Fruit fly (Drosophila melanogaster) whole organism, embryonic: Measurements from ENCODE around the gene L2HGDH.

Experiments used
- Abd-B ChIP-seq: fragments of 200-800 bp; sonication (Bioruptor generic); optimal IDR thresholded peaks from 2 replicates; lab custom pipeline; 2018; ENCODE audit warnings: missing biosample characterization, mild to moderate bottlenecking, missing genetic modification characterization, moderate library complexity
- Awh ChIP-seq: fragments of 200-800 bp; sonication (Bioruptor generic); IDR thresholded peaks from 2 replicates; pipeline ENCODE4, ENCODE4 v1.3.6; 2022; ENCODE audit warnings: missing biosample characterization, missing genetic modification characterization
- CG10654 ChIP-seq: fragments of 200-800 bp; sonication (Bioruptor generic); optimal IDR thresholded peaks from 2 replicates; lab custom pipeline; 2016; ENCODE audit warnings: missing biosample characterization, missing genetic modification characterization
- CG11247 ChIP-seq: fragments of 200-800 bp; sonication (Bioruptor generic); IDR thresholded peaks from 2 replicates; pipeline ENCODE4 v1.3.6; 2022; ENCODE audit warnings: missing biosample characterization, missing genetic modification characterization
- CG11723 ChIP-seq: fragments of 200-800 bp; sonication (Bioruptor generic); optimal IDR thresholded peaks from 2 replicates; lab custom pipeline; 2017; ENCODE audit warnings: missing biosample characterization, mild to moderate bottlenecking, missing genetic modification characterization
- CG13287 ChIP-seq: fragments of 200-800 bp; sonication (Bioruptor generic); IDR thresholded peaks from 2 replicates; pipeline ENCODE4 v1.3.6; 2022; ENCODE audit warnings: missing biosample characterization, missing genetic modification characterization; ENCODE audit not compliant: partially characterized antibody
- CG14965 ChIP-seq: fragments of 200-800 bp; sonication (Bioruptor generic); optimal IDR thresholded peaks from 2 replicates; lab custom pipeline; 2016; ENCODE audit warnings: missing biosample characterization, missing genetic modification characterization, borderline replicate concordance
- CG17361 ChIP-seq: fragments of 200-800 bp; sonication (Bioruptor generic); IDR thresholded peaks from 3 replicates; pipeline ENCODE4 v1.3.6; 2022; ENCODE audit warnings: missing biosample characterization, missing genetic modification characterization
- CG1832 ChIP-seq: fragments of 200-800 bp; sonication (Bioruptor generic); optimal IDR thresholded peaks from 2 replicates; lab custom pipeline; 2017; ENCODE audit warnings: missing biosample characterization, mild to moderate bottlenecking, missing genetic modification characterization, inconsistent platforms
- CG18619 ChIP-seq: fragments of 200-800 bp; sonication (Bioruptor generic); optimal IDR thresholded peaks from 3 replicates; lab custom pipeline; 2017; ENCODE audit warnings: missing biosample characterization, mild to moderate bottlenecking, missing genetic modification characterization
- CG18764 ChIP-seq: fragments of 200-800 bp; sonication (Bioruptor generic); optimal IDR thresholded peaks from 3 replicates; lab custom pipeline; 2016; ENCODE audit warnings: missing biosample characterization, missing genetic modification characterization
- CG2678 ChIP-seq: fragments of 200-800 bp; sonication (Bioruptor generic); optimal IDR thresholded peaks from 3 replicates; lab custom pipeline; 2019; ENCODE audit warnings: missing biosample characterization, mild to moderate bottlenecking, missing genetic modification characterization, moderate library complexity
- CG31365 ChIP-seq: fragments of 200-800 bp; sonication (Bioruptor generic); optimal IDR thresholded peaks from 2 replicates; lab custom pipeline; 2018; ENCODE audit warnings: missing biosample characterization, mild to moderate bottlenecking, missing genetic modification characterization
- CG34224 ChIP-seq: fragments of 200-800 bp; sonication (Bioruptor generic); IDR thresholded peaks from 3 replicates; pipeline ENCODE4 v1.3.6; 2022; ENCODE audit warnings: missing biosample characterization, missing genetic modification characterization; ENCODE audit not compliant: partially characterized antibody
- CG4360 ChIP-seq: fragments of 200-800 bp; sonication (Bioruptor generic); IDR thresholded peaks from 2 replicates; pipeline ENCODE4 v1.3.6; 2022; ENCODE audit warnings: missing biosample characterization, missing genetic modification characterization
- CG6254 ChIP-seq: fragments of 200-800 bp; sonication (Bioruptor generic); optimal IDR thresholded peaks from 3 replicates; lab custom pipeline; 2017; ENCODE audit warnings: mild to moderate bottlenecking, missing biosample characterization, missing genetic modification reagents, missing genetic modification characterization
- CG7786 ChIP-seq: fragments of 200-800 bp; sonication (Bioruptor generic); optimal IDR thresholded peaks from 2 replicates; lab custom pipeline; 2016; ENCODE audit warnings: missing biosample characterization, missing genetic modification characterization
- CG7963 ChIP-seq: fragments of 200-800 bp; sonication (Bioruptor generic); IDR thresholded peaks from 3 replicates; pipeline ENCODE4 v1.3.6; 2022; ENCODE audit warnings: missing biosample characterization, missing genetic modification characterization; ENCODE audit not compliant: partially characterized antibody
- CG8388 ChIP-seq: fragments of 200-800 bp; sonication (Bioruptor generic); optimal IDR thresholded peaks from 2 replicates; lab custom pipeline; 2019; ENCODE audit warnings: missing biosample characterization, mild to moderate bottlenecking, missing genetic modification characterization, moderate library complexity
- CG8944 ChIP-seq: fragments of 200-800 bp; sonication (Bioruptor generic); optimal IDR thresholded peaks from 3 replicates; lab custom pipeline; 2016; ENCODE audit warnings: missing biosample characterization, missing genetic modification characterization
- E2f2 ChIP-seq: fragments of 200-800 bp; sonication (Bioruptor generic); IDR thresholded peaks from 2 replicates; pipeline ENCODE4 v1.3.6; 2022; ENCODE audit warnings: missing biosample characterization, missing genetic modification characterization
- Fer2 ChIP-seq: fragments of 200-800 bp; sonication (Bioruptor generic); optimal IDR thresholded peaks from 2 replicates; lab custom pipeline; 2018; ENCODE audit warnings: missing biosample characterization, mild to moderate bottlenecking, missing genetic modification characterization, moderate library complexity
- H2.0 ChIP-seq: fragments of 200-800 bp; sonication (Bioruptor generic); IDR thresholded peaks from 2 replicates; pipeline ENCODE4 v1.3.6; 2022; ENCODE audit warnings: missing biosample characterization, missing genetic modification characterization
- Max ChIP-seq: fragments of 200-800 bp; sonication (Bioruptor generic); optimal IDR thresholded peaks from 2 replicates; lab custom pipeline; 2016; ENCODE audit warnings: missing biosample characterization, mild to moderate bottlenecking, missing genetic modification characterization
- Meics ChIP-seq: fragments of 200-800 bp; sonication (Bioruptor generic); optimal IDR thresholded peaks from 2 replicates; lab custom pipeline; 2017; ENCODE audit warnings: missing biosample characterization, mild to moderate bottlenecking, missing genetic modification characterization
- Mrtf ChIP-seq: fragments of 200-800 bp; sonication (Bioruptor generic); IDR thresholded peaks from 3 replicates; pipeline ENCODE4 v1.3.6; 2022; ENCODE audit warnings: missing biosample characterization, missing genetic modification characterization
- Myb ChIP-seq: fragments of 200-800 bp; sonication (Bioruptor generic); optimal IDR thresholded peaks from 2 replicates; lab custom pipeline; 2016; ENCODE audit warnings: missing biosample characterization, missing genetic modification characterization
- Opbp ChIP-seq: fragments of 200-800 bp; sonication (Bioruptor generic); IDR thresholded peaks from 3 replicates; pipeline ENCODE4 v1.3.6; 2022; ENCODE audit warnings: missing biosample characterization, missing genetic modification characterization; ENCODE audit not compliant: partially characterized antibody
- Six4 ChIP-seq: fragments of 200-800 bp; sonication (Bioruptor generic); optimal IDR thresholded peaks from 2 replicates; lab custom pipeline; 2016; ENCODE audit warnings: missing biosample characterization, missing genetic modification characterization
- TFAM ChIP-seq: fragments of 200-800 bp; sonication (Bioruptor generic); optimal IDR thresholded peaks from 2 replicates; lab custom pipeline; 2017; ENCODE audit warnings: missing biosample characterization, missing genetic modification characterization, inconsistent platforms
- crp ChIP-seq, 2 experiments: fragments of 200-800 bp; sonication (Bioruptor generic); optimal IDR thresholded peaks; 2 replicates in 1 of 2; 3 replicates in 1 of 2; lab custom pipeline; 2017; ENCODE audit warnings: missing biosample characterization in 2 of 2, missing genetic modification characterization in 2 of 2, mild to moderate bottlenecking in 1 of 2, moderate library complexity in 1 of 2
- dati ChIP-seq: fragments of 200-800 bp; sonication (Bioruptor generic); IDR thresholded peaks from 2 replicates; pipeline ENCODE4 v1.3.6; 2022; ENCODE audit warnings: missing biosample characterization, missing genetic modification characterization
- ems ChIP-seq: fragments of 200-800 bp; sonication (Bioruptor generic); optimal IDR thresholded peaks from 3 replicates; lab custom pipeline; 2016; ENCODE audit warnings: missing biosample characterization, missing genetic modification characterization
- ftz-f1 ChIP-seq: fragments of 200-800 bp; sonication (Bioruptor generic); optimal IDR thresholded peaks from 2 replicates; lab custom pipeline; 2016; ENCODE audit warnings: missing biosample characterization, missing genetic modification characterization
- gsb ChIP-seq: fragments of 200-800 bp; sonication (Bioruptor generic); IDR thresholded peaks from 2 replicates; pipeline ENCODE4 v1.3.6; 2022; ENCODE audit warnings: missing biosample characterization, missing genetic modification characterization
- ind ChIP-seq: fragments of 200-800 bp; sonication (Bioruptor generic); optimal IDR thresholded peaks from 3 replicates; lab custom pipeline; 2016; ENCODE audit warnings: missing biosample characterization, missing genetic modification characterization
- kay ChIP-seq: fragments of 200-800 bp; sonication (Bioruptor generic); optimal IDR thresholded peaks from 2 replicates; lab custom pipeline; 2016; ENCODE audit warnings: missing biosample characterization, missing genetic modification characterization
- psq ChIP-seq: fragments of 200-800 bp; sonication (Bioruptor generic); optimal IDR thresholded peaks from 2 replicates; lab custom pipeline; 2017; ENCODE audit warnings: missing biosample characterization, missing genetic modification characterization
- ro ChIP-seq: fragments of 200-800 bp; sonication (Bioruptor generic); IDR thresholded peaks from 2 replicates; pipeline ENCODE4 v1.3.6; 2022; ENCODE audit warnings: missing biosample characterization, missing genetic modification characterization
- row ChIP-seq: fragments of 200-800 bp; sonication (Bioruptor generic); IDR thresholded peaks from 3 replicates; pipeline ENCODE4 v1.3.6; 2022; ENCODE audit warnings: missing biosample characterization, missing genetic modification characterization
- sisA ChIP-seq: fragments of 200-800 bp; sonication (Bioruptor generic); IDR thresholded peaks from 2 replicates; pipeline ENCODE4 v1.3.6; 2022; ENCODE audit warnings: missing biosample characterization, missing genetic modification characterization
- slp2 ChIP-seq: fragments of 200-800 bp; sonication (Bioruptor generic); optimal IDR thresholded peaks from 2 replicates; lab custom pipeline; 2016; ENCODE audit warnings: missing biosample characterization, missing genetic modification characterization
- sna ChIP-seq: fragments of 200-800 bp; sonication (Bioruptor generic); IDR thresholded peaks from 2 replicates; pipeline ENCODE4 v1.3.6; 2022; ENCODE audit warnings: missing biosample characterization, missing genetic modification characterization; ENCODE audit not compliant: partially characterized antibody
- ssp ChIP-seq: fragments of 200-800 bp; sonication (Bioruptor generic); IDR thresholded peaks from 2 replicates; pipeline ENCODE4 v1.3.6; 2022; ENCODE audit warnings: missing biosample characterization, missing genetic modification characterization
- twi ChIP-seq: fragments of 200-800 bp; optimal IDR thresholded peaks from 2 replicates; lab custom pipeline; 2019; ENCODE audit warnings: missing biosample characterization, mild to moderate bottlenecking, missing genetic modification characterization, moderate library complexity
- z ChIP-seq: fragments of 200-800 bp; sonication (Bioruptor generic); IDR thresholded peaks from 3 replicates; pipeline ENCODE4 v1.3.6; 2022; ENCODE audit warnings: missing biosample characterization, missing genetic modification characterization
- zen ChIP-seq: fragments of 200-800 bp; sonication (Bioruptor generic); optimal IDR thresholded peaks from 3 replicates; lab custom pipeline; 2018; ENCODE audit warnings: missing biosample characterization, mild to moderate bottlenecking, missing genetic modification characterization, moderate library complexity
- zfh2 ChIP-seq: fragments of 200-800 bp; sonication (Bioruptor generic); optimal IDR thresholded peaks from 2 replicates; lab custom pipeline; 2016; ENCODE audit warnings: missing biosample characterization, missing genetic modification characterization

The L2HGDH gene

dm6 chr2L:18987078-18987895, 13.0 kb upstream of the L2HGDH start, which contains the start of the genes Swip-1 and EMC5 (continued):
- TF ChIP-seq CG13287 (GFP tag; lab: Robert Waterston, UW) (peak; percentile 57), ftz-f1 (GFP tag; lab: Kevin White, UChicago) (no peak), CG11247 (peak; percentile 64), zen (tag; lab: Kevin White, UChicago) (peak; percentile 34), H2.0 (GFP tag; lab: Robert Waterston, UW) (no peak; the same call in 1 of the 2 replicates), TFAM (no peak), CG8388 (GFP tag; lab: Kevin White, UChicago) (peak; percentile 62), Abd-B (GFP tag; lab: Kevin White, UChicago) (peak; percentile 84), psq (no peak), E2f2 (GFP tag; lab: Robert Waterston, UW) (peak; percentile 69), ems (GFP tag; lab: Kevin White, UChicago) (no peak), CG34224 (no peak; the same call in 1 of the 3 replicates), dati (GFP tag; lab: Robert Waterston, UW) (no peak), Fer2 (tag; lab: Kevin White, UChicago) (peak; percentile 28), Meics (GFP tag; lab: Kevin White, UChicago) (peak; percentile 60), slp2 (GFP tag; lab: Kevin White, UChicago) (no peak), gsb (no peak), CG7963 (GFP tag; lab: Robert Waterston, UW) (peak; percentile 24; the same call in 1 of the 3 replicates), kay (GFP tag; lab: Kevin White, UChicago) (peak; percentile 16), CG4360 (0 out of 2 replicates have a peak, but pooled peaks have one; percentile 17), z (no peak), row (GFP tag; lab: Robert Waterston, UW) (peak; percentile 82), CG11723 (GFP tag; lab: Kevin White, UChicago) (peak; percentile 28), CG18619 (GFP tag; lab: Kevin White, UChicago) (peak; percentile 52), CG8944 (GFP tag; lab: Kevin White, UChicago) (no peak), CG1832 (GFP tag; lab: Kevin White, UChicago) (no peak), twi (peak; percentile 55), Max (peak; percentile 22), CG7786 (GFP tag; lab: Kevin White, UChicago) (no peak), zfh2 (GFP tag; lab: Kevin White, UChicago) (peak; percentile 13), ssp (GFP tag; lab: Robert Waterston, UW) (peak; percentile 61), CG14965 (no peak), Opbp (peak; percentile 41; the same call in 2 of the 3 replicates), sna (GFP tag; lab: Robert Waterston, UW) (0 out of 2 replicates have a peak, but pooled peaks have one; percentile 53), ind (GFP tag; lab: Kevin White, UChicago) (peak; percentile 59), Awh (GFP tag; lab: Robert Waterston, UW) (peak; percentile 51; the same call in 1 of the 2 replicates), crp (GFP tag; optimal IDR thresholded peaks at IDR 0.05; lab: Kevin White, UChicago) (peak in 1 of 2 experiments; percentile 62), CG10654 (GFP tag; lab: Kevin White, UChicago) (peak; percentile 54), Six4 (peak; percentile 31), CG2678 (tag; lab: Kevin White, UChicago) (peak; percentile 80), ro (GFP tag; lab: Robert Waterston, UW) (no peak), CG31365 (tag; lab: Kevin White, UChicago) (no peak), Myb (no peak), sisA (peak; percentile 60; the same call in 1 of the 2 replicates), CG6254 (peak; percentile 19), CG17361 (GFP tag; lab: Robert Waterston, UW) (peak; percentile 89), Mrtf (GFP tag; lab: Robert Waterston, UW) (peak; percentile 39; the same call in 1 of the 3 replicates), CG18764 (GFP tag; lab: Kevin White, UChicago) (no peak)
